Worm (Caenorhabditis elegans): Measurements from ENCODE around the gene wrt-1.

Gene wrt-1

DNA sequence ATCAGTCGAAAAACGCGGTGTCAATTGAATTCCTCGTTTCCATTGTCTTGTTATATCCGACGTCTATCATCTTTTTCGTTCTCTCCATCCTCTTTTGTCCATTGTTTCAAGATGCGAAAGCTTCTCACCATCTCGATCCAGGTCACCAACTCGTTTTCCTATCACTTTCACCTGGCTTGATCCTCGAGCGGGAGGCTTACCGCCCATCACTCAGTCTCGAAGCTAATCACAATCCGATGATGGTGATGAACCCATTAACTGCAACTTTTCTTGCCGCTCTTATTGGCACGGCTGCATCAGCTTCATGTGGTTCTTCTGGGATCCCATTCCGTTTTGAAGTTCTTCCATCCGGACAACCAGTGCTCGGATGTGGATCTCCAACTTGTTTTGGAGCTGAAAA is at the start of gene wrt-1:
wrt-1 (plus strand) TSS at position 53 of the 400 bp plus-strand sequence.
- TF ChIP-seq dao-5 (tag; optimal IDR thresholded peaks at IDR 0.05) (no peak), him-1 (tag; optimal IDR thresholded peaks at IDR 0.05) (no peak), W03F9.2 (tag; optimal IDR thresholded peaks at IDR 0.05) (no peak)

DNA sequence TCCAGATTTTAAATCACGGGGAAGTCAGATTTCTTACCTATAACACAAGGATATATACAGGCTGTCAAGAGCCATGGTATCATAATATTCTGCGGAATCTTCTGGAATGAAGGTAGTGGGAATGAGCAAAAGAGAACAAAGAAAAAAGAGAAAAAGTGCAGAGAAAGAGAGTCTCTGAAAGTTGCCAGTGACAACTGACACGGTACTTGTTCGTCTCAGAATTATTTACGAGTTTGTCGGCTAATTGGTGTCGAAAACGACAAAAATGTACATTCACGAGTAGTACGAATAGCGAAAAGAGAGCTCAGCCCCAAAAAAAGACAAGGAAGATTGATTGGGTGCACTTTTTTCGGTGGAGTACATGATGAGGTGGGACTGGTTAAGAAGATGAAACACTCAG is 47.8 kb upstream of the wrt-1 start, which contains the start of gene cah-2:
cah-2 (minus strand) TSS at position 101 of the 400 bp plus-strand sequence.
- TF ChIP-seq him-1 (tag; optimal IDR thresholded peaks at IDR 0.05) (no peak), dao-5 (tag; optimal IDR thresholded peaks at IDR 0.05) (no peak), W03F9.2 (tag; optimal IDR thresholded peaks at IDR 0.05) (no peak)

DNA sequence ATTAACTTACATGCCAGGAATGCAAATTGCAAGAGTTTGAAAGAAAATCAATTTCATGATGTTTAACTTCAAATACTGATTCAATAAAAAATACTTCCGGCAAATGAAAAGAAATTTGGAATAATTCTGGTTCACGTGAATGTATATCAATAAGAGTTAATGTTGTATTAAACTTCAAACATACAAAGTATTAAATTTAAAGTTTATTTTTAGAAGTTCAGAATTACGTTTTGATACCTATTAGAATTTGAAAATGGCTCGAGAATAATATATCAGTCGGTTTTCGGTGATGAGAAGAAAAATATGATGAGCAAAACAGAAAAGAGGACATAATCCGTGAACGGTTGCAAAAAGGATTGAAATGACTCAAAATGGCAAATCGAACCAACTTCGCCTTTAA is 41.2 kb upstream of the wrt-1 start, which contains the start of gene D1022.9:
D1022.9 (minus strand) TSS at position 101 of the 400 bp plus-strand sequence.
- TF ChIP-seq him-1 (tag; optimal IDR thresholded peaks at IDR 0.05): no peak
- TF ChIP-seq W03F9.2 (tag; optimal IDR thresholded peaks at IDR 0.05): no peak

DNA sequence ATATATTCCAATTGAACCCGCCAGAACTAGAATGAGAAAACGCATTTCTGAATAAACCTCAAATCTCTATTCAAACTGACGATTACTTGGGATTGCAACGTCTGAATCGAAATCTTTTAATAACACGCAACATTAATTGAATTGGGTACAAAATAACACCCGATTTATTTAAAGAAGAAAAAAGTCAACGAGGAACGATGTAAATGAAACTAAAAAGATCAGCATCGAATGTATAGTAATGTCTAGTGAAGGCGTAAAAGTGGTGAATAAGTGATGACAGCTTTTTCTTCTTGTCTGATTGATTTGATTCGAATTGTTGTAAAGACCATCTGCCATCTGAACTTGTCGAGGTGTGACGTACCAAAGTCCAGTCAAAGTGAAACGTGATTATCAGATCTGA is 37.2 kb upstream of the wrt-1 start, which contains the start of gene nas-23:
nas-23 (minus strand) TSS at position 101 of the 400 bp plus-strand sequence.
- TF ChIP-seq W03F9.2 (tag; optimal IDR thresholded peaks at IDR 0.05) (no peak), him-1 (tag; optimal IDR thresholded peaks at IDR 0.05) (no peak), dao-5 (tag; optimal IDR thresholded peaks at IDR 0.05) (no peak)

DNA sequence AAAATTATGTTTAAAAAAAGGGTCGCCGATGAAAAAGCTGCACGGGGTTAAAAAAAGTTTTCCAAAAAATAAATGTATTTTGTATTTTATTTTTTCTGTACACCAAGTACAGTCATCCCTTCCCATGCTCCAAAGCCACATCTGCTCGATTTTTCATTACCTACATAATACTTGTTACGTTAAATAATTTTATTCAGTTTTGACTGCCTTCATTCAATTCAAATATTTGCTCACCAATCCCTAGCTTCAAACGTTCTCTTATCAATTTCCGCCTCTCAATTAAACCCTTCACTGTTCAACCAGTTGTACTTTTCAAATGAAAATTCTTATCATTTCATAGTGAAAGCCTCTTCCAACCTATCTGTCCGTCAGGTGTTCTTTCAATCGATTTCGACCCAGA is 36.6 kb upstream of the wrt-1 start, which contains the start of gene R10H1.1:
R10H1.1 (plus strand) TSS at position 301 of the 400 bp plus-strand sequence.
- no peak for TF ChIP-seq dao-5 (tag; optimal IDR thresholded peaks at IDR 0.05)
- no peak for TF ChIP-seq him-1 (tag; optimal IDR thresholded peaks at IDR 0.05)

DNA sequence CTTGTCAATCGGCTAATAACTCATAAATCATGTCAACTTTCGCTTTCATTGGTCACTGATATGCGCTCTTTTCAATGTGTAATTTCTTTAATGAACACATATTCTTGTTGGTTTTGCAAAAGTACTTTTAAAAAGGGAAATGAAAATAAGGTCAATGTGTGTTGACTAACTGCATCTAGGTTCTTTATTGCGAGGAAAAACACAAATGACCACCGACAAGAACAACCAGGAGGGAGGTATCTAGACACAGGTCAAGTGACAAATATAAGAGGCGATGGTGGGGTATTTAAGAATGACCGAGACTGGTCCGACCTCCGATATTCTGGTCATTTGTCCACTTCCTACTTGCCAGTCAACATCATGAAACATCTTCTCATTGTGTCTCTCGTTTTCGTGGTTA is 34.7 kb upstream of the wrt-1 start, which contains the start of gene spi-1:
spi-1 (plus strand) TSS at position 178 of the 400 bp plus-strand sequence.
- TF ChIP-seq W03F9.2 (tag; optimal IDR thresholded peaks at IDR 0.05) (no peak), him-1 (tag; optimal IDR thresholded peaks at IDR 0.05) (no peak), dao-5 (tag; optimal IDR thresholded peaks at IDR 0.05) (no peak)

DNA sequence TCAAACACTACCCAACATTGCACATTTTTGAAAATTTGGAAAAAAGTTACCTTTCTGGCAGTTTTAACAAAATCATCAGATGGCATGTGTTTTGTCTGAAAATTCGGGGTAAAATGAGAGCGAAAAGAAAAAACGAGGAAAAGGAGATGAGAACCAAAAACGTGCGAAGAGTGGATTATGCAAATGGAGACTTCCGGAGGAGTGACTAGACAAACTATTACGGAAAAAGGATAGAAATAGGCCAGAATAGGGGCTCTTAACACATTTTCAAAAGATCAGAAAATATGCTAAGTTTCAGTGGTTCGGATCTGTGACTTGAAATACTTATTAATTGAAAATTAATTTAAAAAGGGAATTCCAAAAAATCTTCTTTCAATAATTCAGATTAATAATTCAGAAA is 31.4 kb upstream of the wrt-1 start, which contains the start of gene srab-14:
srab-14 (minus strand) TSS at position 101 of the 400 bp plus-strand sequence.
- TF ChIP-seq dao-5 (tag; optimal IDR thresholded peaks at IDR 0.05) (no peak), him-1 (tag; optimal IDR thresholded peaks at IDR 0.05) (no peak), W03F9.2 (tag; optimal IDR thresholded peaks at IDR 0.05) (no peak)

DNA sequence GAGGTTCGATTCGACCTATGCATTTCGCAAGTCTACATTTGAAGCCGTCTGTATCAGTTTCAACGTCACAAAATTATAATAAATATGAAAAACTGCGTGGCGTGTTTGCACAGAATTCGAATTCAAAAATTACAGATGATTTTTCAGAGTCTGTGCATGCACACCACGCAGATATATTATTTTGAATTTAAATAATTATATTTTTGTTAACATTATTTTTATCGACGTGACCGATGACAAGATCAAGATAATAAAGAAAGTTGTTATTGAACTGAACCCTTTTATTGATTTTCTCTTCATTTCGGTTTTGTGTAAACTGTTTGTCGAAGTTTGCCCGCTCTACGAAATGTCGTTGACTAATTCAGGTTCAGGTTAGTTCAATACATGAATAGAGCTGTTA is 25.8 kb upstream of the wrt-1 start, which contains the start of gene C28F5.1:
C28F5.1 (plus strand) TSS at position 301 of the 400 bp plus-strand sequence.
- TF ChIP-seq him-1 (tag; optimal IDR thresholded peaks at IDR 0.05) (no peak), W03F9.2 (tag; optimal IDR thresholded peaks at IDR 0.05) (no peak), dao-5 (tag; optimal IDR thresholded peaks at IDR 0.05) (no peak)

DNA sequence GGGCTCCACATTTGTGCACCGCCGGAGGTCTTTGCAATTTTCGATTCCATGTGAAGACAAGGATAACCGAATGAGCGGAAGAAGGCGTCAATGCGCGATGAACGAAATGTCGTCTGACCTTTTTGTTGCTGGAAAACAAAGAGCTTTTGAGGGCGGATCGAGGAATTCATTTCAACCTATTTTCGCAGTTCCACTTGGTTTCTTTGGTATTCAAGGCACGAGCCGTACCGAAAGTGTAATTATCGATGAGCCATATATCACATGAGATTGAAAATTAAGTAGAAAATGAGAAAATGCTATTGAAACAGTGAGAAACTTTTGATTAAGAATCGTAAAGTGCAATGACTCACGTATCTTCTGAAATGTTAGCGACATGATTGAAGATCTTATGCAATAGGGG is 11.6 kb upstream of the wrt-1 start, which contains the start of gene glb-9:
glb-9 (minus strand) TSS at position 101 of the 400 bp plus-strand sequence.
- no peak for TF ChIP-seq W03F9.2 (tag; optimal IDR thresholded peaks at IDR 0.05)

DNA sequence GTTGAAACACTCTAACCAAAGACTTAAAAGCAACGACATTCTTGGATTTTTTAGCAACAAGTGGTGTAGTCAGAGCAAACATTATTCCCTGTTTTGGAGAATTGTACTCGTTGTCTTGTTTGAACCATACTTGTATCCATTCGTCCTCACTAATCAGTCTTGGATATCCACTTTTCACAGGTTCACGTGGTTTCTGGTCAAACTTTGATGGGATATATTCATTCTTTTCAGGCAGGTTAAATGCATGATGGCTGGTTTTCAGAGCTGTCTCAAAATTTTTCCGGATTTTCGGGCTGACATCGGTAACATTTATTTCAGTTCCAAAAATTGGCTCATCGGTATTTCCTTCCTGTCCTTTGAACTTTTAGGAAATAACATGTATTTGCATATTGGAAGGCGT is 9.4 kb upstream of the wrt-1 start:
- TF ChIP-seq dao-5 (tag; optimal IDR thresholded peaks at IDR 0.05): no peak
- TF ChIP-seq W03F9.2 (tag; optimal IDR thresholded peaks at IDR 0.05): no peak
- no peak for TF ChIP-seq him-1 (tag; optimal IDR thresholded peaks at IDR 0.05)

DNA sequence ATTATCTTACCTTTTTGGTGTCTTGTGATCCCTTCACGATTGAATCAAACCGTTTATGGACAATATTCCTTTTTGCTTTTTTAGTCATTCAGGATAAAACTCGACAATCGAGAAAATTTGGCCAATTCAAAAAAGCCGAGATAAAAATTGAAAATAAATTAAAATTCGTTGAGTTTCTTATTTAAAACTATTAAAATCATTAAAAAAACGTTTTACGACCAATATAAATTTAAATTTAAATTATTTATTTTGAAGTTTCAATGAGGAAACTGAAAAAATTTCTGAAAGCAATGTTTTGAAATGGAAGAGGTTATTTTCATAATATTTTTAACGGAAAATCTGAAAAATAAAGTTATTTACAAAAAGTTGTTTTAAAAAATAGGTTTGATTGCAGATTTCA is 7.5 kb upstream of the wrt-1 start, which contains the start of gene ZK1290.15:
ZK1290.15 (plus strand) TSS at position 301 of the 400 bp plus-strand sequence.
- TF ChIP-seq W03F9.2 (tag; optimal IDR thresholded peaks at IDR 0.05) (no peak), him-1 (tag; optimal IDR thresholded peaks at IDR 0.05) (no peak), dao-5 (tag; optimal IDR thresholded peaks at IDR 0.05) (no peak)

DNA sequence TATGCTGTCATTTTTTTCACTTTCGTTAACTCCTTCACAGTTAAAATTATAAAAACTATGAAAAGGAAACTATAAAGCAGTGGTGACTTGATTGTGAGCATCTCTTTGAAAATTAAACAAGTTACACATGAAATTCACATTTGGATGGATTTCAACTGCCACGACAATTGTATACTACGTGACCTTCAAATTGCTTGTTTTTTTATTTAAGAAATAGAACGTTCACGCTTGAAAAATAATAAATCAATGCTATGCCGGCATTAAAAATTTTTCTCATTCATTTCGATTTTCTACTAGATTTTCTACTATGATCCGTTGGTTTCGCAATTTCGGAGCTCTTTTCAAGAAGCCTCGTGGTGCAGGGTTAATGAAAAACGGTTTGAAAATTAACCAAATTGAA is 5.3 kb upstream of the wrt-1 start, which contains the start of the genes ZK1290.7 and rnh-1.1:
ZK1290.7 (minus strand) TSS at position 101 of the 400 bp plus-strand sequence.
rnh-1.1 (plus strand) TSS at position 281 of the 400 bp plus-strand sequence.
- no peak for TF ChIP-seq W03F9.2 (tag; optimal IDR thresholded peaks at IDR 0.05)
- no peak for TF ChIP-seq dao-5 (tag; optimal IDR thresholded peaks at IDR 0.05)
- no peak for TF ChIP-seq him-1 (tag; optimal IDR thresholded peaks at IDR 0.05)

DNA sequence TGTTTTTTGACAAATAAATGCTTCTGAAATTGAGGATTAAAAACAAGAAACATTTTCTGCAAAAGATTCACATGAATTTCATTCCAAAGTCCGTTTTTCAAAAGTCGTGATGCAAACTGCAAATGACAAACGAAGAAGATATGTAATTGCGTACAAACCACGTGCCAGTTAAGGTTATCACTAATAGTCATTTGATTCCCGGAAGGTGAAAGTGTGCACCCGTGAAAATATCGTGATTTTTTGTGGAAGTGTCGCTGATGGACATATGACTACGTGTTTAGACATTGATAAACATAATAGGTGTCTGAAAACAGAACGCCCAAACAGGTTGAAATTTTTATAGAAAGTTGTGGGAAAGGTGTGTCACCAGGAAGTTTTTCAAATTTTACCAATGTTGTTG is 2.6 kb upstream of the wrt-1 start:
- no peak for TF ChIP-seq him-1 (tag; optimal IDR thresholded peaks at IDR 0.05)

DNA sequence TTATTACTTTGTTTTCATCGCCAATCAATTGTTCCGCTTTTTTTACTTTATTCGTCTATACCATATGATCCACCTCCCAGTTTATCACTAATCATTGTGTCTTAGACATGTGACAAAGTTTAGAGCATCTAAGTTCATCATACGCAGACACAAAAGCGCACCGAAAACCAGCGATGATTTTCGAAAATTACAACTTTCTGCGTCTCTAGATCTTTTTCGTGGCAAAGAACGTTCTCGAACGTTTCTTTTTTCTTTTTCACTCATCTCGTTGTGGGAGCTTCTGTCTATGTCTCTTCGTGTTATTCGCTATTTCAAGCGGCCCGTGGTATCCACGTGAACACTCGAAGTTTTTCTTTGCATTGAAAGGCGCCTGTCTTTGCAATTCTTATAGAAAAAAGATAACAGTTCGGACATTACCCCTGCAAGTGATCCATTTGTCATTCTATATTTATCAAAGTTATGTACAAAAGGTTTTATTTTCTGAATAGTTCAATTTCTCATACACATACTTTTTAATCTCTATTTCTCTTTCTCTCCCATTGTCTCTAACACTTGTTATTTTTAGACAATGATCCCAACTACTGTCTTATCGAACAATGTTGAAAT is 1.6 kb upstream of the wrt-1 start, which contains the start of gene ZK1290.5:
ZK1290.5 (plus strand) TSS at position 566 of the 606 bp plus-strand sequence.
- TF ChIP-seq dao-5 (tag; optimal IDR thresholded peaks at IDR 0.05) (no peak), W03F9.2 (tag; optimal IDR thresholded peaks at IDR 0.05) (peak; percentile 88)

Data from whole organism, L4/young adult.